Fruit fly (Drosophila melanogaster): ENCODE data around the gene primo-2.

Gene primo-2

dm6 chr3R:13716827-13717226 lies 5.2 kb upstream of the primo-2 start (continued):
- no peak for TF ChIP-seq CG9797 (GFP tag; optimal IDR thresholded peaks at IDR 0.05)
- no peak for TF ChIP-seq run (tag; optimal IDR thresholded peaks at IDR 0.05)
- no peak for TF ChIP-seq CG11560 (tag; IDR thresholded peaks at IDR 0.05)
- TF ChIP-seq Hand (GFP tag; optimal IDR thresholded peaks at IDR 0.05): no peak
- TF ChIP-seq bsh (GFP tag; optimal IDR thresholded peaks at IDR 0.05): peak; percentile 30 to 61
- no peak for TF ChIP-seq CG16813 (GFP tag; IDR thresholded peaks at IDR 0.05; ENCODE audit: partially characterized antibody)
- no peak for TF ChIP-seq CG17186 (GFP tag; optimal IDR thresholded peaks at IDR 0.05)
- TF ChIP-seq CG31365 (tag; optimal IDR thresholded peaks at IDR 0.05): no peak
- TF ChIP-seq lab (GFP tag; optimal IDR thresholded peaks at IDR 0.05): no peak
- TF ChIP-seq Usf (GFP tag; optimal IDR thresholded peaks at IDR 0.05): no peak
- TF ChIP-seq NFAT (GFP tag; IDR thresholded peaks at IDR 0.05): no peak
- TF ChIP-seq CG10267 (tag; optimal IDR thresholded peaks at IDR 0.05): no peak
- no peak for TF ChIP-seq CG7357 (GFP tag; IDR thresholded peaks at IDR 0.05)
- no peak for TF ChIP-seq Poxn (GFP tag; IDR thresholded peaks at IDR 0.05)
- TF ChIP-seq gem (tag; optimal IDR thresholded peaks at IDR 0.05): peak; percentile 59
- TF ChIP-seq ttk (GFP tag; IDR thresholded peaks at IDR 0.05): no peak
- peak; percentile 31 for TF ChIP-seq CG2875 (GFP tag; optimal IDR thresholded peaks at IDR 0.05)
- TF ChIP-seq CG17612 (GFP tag; IDR thresholded peaks at IDR 0.05): no peak
- TF ChIP-seq C15 (GFP tag; IDR thresholded peaks at IDR 0.05): no peak
- peak; percentile 16 for TF ChIP-seq CG2712 (tag; optimal IDR thresholded peaks at IDR 0.05)
- no peak for TF ChIP-seq chif (GFP tag; optimal IDR thresholded peaks at IDR 0.05)
- TF ChIP-seq pros (GFP tag; optimal IDR thresholded peaks at IDR 0.05): no peak
- no peak for TF ChIP-seq CG6854 (GFP tag; optimal IDR thresholded peaks at IDR 0.05)
- TF ChIP-seq Deaf1 (tag; optimal IDR thresholded peaks at IDR 0.05): no peak
- TF ChIP-seq CG12236 (GFP tag; optimal IDR thresholded peaks at IDR 0.05): no peak
- TF ChIP-seq CG17802 (tag; optimal IDR thresholded peaks at IDR 0.05): no peak
- TF ChIP-seq abd-A (tag; optimal IDR thresholded peaks at IDR 0.05): no peak
- no peak for TF ChIP-seq CG4404 (GFP tag; IDR thresholded peaks at IDR 0.05)
- no peak for TF ChIP-seq CG2202 (tag; optimal IDR thresholded peaks at IDR 0.05)
- no peak for TF ChIP-seq usp (GFP tag; optimal IDR thresholded peaks at IDR 0.05)
- no peak for TF ChIP-seq Mad (GFP tag; optimal IDR thresholded peaks at IDR 0.05)
- TF ChIP-seq CG14014 (GFP tag; IDR thresholded peaks at IDR 0.05): peak; percentile 31; the same call in 1 of the 2 replicates
- TF ChIP-seq Fer3 (tag; optimal IDR thresholded peaks at IDR 0.05): no peak
- TF ChIP-seq B-H1 (GFP tag; IDR thresholded peaks at IDR 0.05): peak; percentile 25; the same call in 1 of the 3 replicates
- no peak for TF ChIP-seq Jarid2 (GFP tag; optimal IDR thresholded peaks at IDR 0.05)
- TF ChIP-seq Sin3A (optimal IDR thresholded peaks at IDR 0.05): no peak
- no peak for TF ChIP-seq CG4730 (GFP tag; IDR thresholded peaks at IDR 0.05)
- TF ChIP-seq gcm (GFP tag; optimal IDR thresholded peaks at IDR 0.05): no peak
- no peak for TF ChIP-seq tio (GFP tag; optimal IDR thresholded peaks at IDR 0.05)
- no peak for TF ChIP-seq CG10462 (GFP tag; optimal IDR thresholded peaks at IDR 0.05)
- no peak for TF ChIP-seq sim (GFP tag; IDR thresholded peaks at IDR 0.05)
- no peak for TF ChIP-seq dm (GFP tag; optimal IDR thresholded peaks at IDR 0.05)
- no peak for TF ChIP-seq hbn (GFP tag; IDR thresholded peaks at IDR 0.05; ENCODE audit: partially characterized antibody)
- no peak for TF ChIP-seq gce (GFP tag; IDR thresholded peaks at IDR 0.05)
- no peak for TF ChIP-seq ftz-f1 (GFP tag; optimal IDR thresholded peaks at IDR 0.05)
- no peak for TF ChIP-seq Doc3 (GFP tag; IDR thresholded peaks at IDR 0.05; ENCODE audit: partially characterized antibody)
- TF ChIP-seq corto (GFP tag; optimal IDR thresholded peaks at IDR 0.05): peak; percentile 1
- TF ChIP-seq CG8359 (GFP tag; optimal IDR thresholded peaks at IDR 0.05; ENCODE audit: borderline replicate concordance): no peak
- TF ChIP-seq CG7745 (tag; optimal IDR thresholded peaks at IDR 0.05): no peak
- no peak for TF ChIP-seq crc (GFP tag; optimal IDR thresholded peaks at IDR 0.05)
- peak; percentile 23; the same call in 1 of the 2 replicates for TF ChIP-seq Rx (GFP tag; IDR thresholded peaks at IDR 0.05)
- TF ChIP-seq CG7786 (GFP tag; optimal IDR thresholded peaks at IDR 0.05): no peak

All from whole organism, embryonic.